Worm (Caenorhabditis elegans) whole organism, L4 larva: ENCODE data around the gene F58B4.2.

Experiments
- F10B5.3 ChIP-seq: sonication (generic microtip); optimal IDR thresholded peaks from 2 replicates; lab custom pipeline; 2016; ENCODE audit warnings: mild to moderate bottlenecking, missing genetic modification characterization, missing compliant biosample characterization
- F26F4.8 ChIP-seq: fragments of 200-800 bp; sonication (Bioruptor generic); conservative IDR thresholded peaks from 2 replicates; pipeline ENCODE4 v1.3.6; 2022; ENCODE audit warnings: missing genetic modification characterization, missing compliant biosample characterization
- F44E2.7 ChIP-seq: fragments of 200-800 bp; sonication (Bioruptor generic); IDR thresholded peaks from 2 replicates; pipeline ENCODE4 v2.1.2; 2022; ENCODE audit warnings: missing genetic modification characterization, missing compliant biosample characterization
- R02D3.7 ChIP-seq: fragments of 150-350 bp; sonication (generic microtip); optimal IDR thresholded peaks from 3 replicates; lab custom pipeline; 2014; ENCODE audit warnings: missing biosample characterization, missing genetic modification characterization
- Y48G9A.11 ChIP-seq: fragments of 200-800 bp; sonication (Bioruptor generic); IDR thresholded peaks from 2 replicates; pipeline ENCODE4 v1.3.6; 2022; ENCODE audit warnings: missing genetic modification reagents, missing genetic modification characterization, missing compliant biosample characterization
- Y5F2A.4 ChIP-seq: fragments of 200-800 bp; sonication (Bioruptor generic); optimal IDR thresholded peaks from 2 replicates; lab custom pipeline; 2018; ENCODE audit warnings: mild to moderate bottlenecking, missing genetic modification characterization, missing compliant biosample characterization
- aha-1 ChIP-seq: fragments of 150-350 bp; peaks from one replicate; lab custom pipeline; 2014; ENCODE audit warnings: missing biosample characterization, missing genetic modification characterization
- aly-2 ChIP-seq: sonication (generic microtip); optimal IDR thresholded peaks from 2 replicates; lab custom pipeline; 2018; ENCODE audit warnings: missing biosample characterization, missing genetic modification characterization
- ceh-62 ChIP-seq: sonication (generic microtip); optimal IDR thresholded peaks from 2 replicates; lab custom pipeline; 2017; ENCODE audit warnings: missing biosample characterization, missing genetic modification characterization
- ceh-82 ChIP-seq: sonication (generic microtip); optimal IDR thresholded peaks from 2 replicates; lab custom pipeline; 2017; ENCODE audit warnings: missing biosample characterization, missing genetic modification characterization
- cey-2 ChIP-seq: sonication (generic microtip); optimal IDR thresholded peaks from 3 replicates; lab custom pipeline; 2017; ENCODE audit warnings: missing genetic modification characterization, mild to moderate bottlenecking, missing compliant biosample characterization, antibody characterized with exemption, borderline replicate concordance; ENCODE audit not compliant: insufficient read depth
- daf-12 ChIP-seq: fragments of 150-350 bp; optimal IDR thresholded peaks from 2 replicates; lab custom pipeline; 2014; ENCODE audit warnings: missing biosample characterization, missing genetic modification reagents, missing genetic modification characterization
- daf-16 ChIP-seq, 3 experiments: sonication (generic microtip); optimal IDR thresholded peaks; 2 replicates each; lab custom pipeline; 2016 to 2017; ENCODE audit warnings: missing genetic modification characterization in 3 of 3, missing genetic modification reagents in 3 of 3, mild to moderate bottlenecking in 2 of 3, missing compliant biosample characterization in 2 of 3, missing biosample characterization in 1 of 3, moderate library complexity in 1 of 3
- daf-19 ChIP-seq: fragments of 200-800 bp; sonication (Bioruptor generic); conservative IDR thresholded peaks from 2 replicates; pipeline ENCODE4 v1.3.6; 2022; ENCODE audit warnings: missing genetic modification characterization, missing compliant biosample characterization
- daf-8 ChIP-seq: fragments of 200-800 bp; sonication (Bioruptor generic); IDR thresholded peaks from 2 replicates; pipeline ENCODE4 v1.3.6; 2022; ENCODE audit warnings: missing genetic modification characterization, missing compliant biosample characterization
- dmd-9 ChIP-seq: fragments of 200-800 bp; sonication (Bioruptor generic); IDR thresholded peaks from 2 replicates; pipeline ENCODE4 v1.3.6; 2022; ENCODE audit warnings: missing genetic modification reagents, missing genetic modification characterization, missing compliant biosample characterization
- egl-27 ChIP-seq: sonication (generic microtip); optimal IDR thresholded peaks from 3 replicates; lab custom pipeline; 2017; ENCODE audit warnings: missing biosample characterization, missing genetic modification reagents, missing genetic modification characterization
- egl-43 ChIP-seq: fragments of 200-800 bp; sonication (Bioruptor generic); IDR thresholded peaks from 2 replicates; pipeline ENCODE4 v1.3.6; 2022; ENCODE audit warnings: missing genetic modification reagents, missing genetic modification characterization, missing compliant biosample characterization
- fkh-10 ChIP-seq: fragments of 150-350 bp; optimal IDR thresholded peaks from 2 replicates; lab custom pipeline; 2014; ENCODE audit warnings: missing biosample characterization, missing genetic modification reagents, missing genetic modification characterization
- fos-1 ChIP-seq: fragments of 150-350 bp; optimal IDR thresholded peaks from 2 replicates; lab custom pipeline; 2014; ENCODE audit warnings: missing biosample characterization, missing genetic modification characterization
- hlh-30 ChIP-seq: sonication (generic microtip); optimal IDR thresholded peaks from 2 replicates; lab custom pipeline; 2017; ENCODE audit warnings: antibody characterized with exemption, mild to moderate bottlenecking, missing genetic modification characterization, missing compliant biosample characterization; ENCODE audit not compliant: insufficient read depth
- jun-1 ChIP-seq: fragments of 150-350 bp; optimal IDR thresholded peaks from 2 replicates; lab custom pipeline; 2014; ENCODE audit warnings: missing biosample characterization, missing genetic modification reagents, missing genetic modification characterization
- lin-29 ChIP-seq: fragments of 200-800 bp; sonication (Bioruptor generic); IDR thresholded peaks from 2 replicates; pipeline ENCODE4 v1.3.6; 2022; ENCODE audit warnings: missing genetic modification reagents, missing genetic modification characterization, missing compliant biosample characterization
- lir-3 ChIP-seq: sonication (generic microtip); optimal IDR thresholded peaks from 2 replicates; lab custom pipeline; 2016; ENCODE audit warnings: mild to moderate bottlenecking, missing genetic modification characterization, missing compliant biosample characterization
- madf-9 ChIP-seq: fragments of 200-800 bp; sonication (Bioruptor generic); conservative IDR thresholded peaks from 2 replicates; pipeline ENCODE4 v1.3.6; 2022; ENCODE audit warnings: missing genetic modification reagents, missing genetic modification characterization, missing compliant biosample characterization
- mxl-2 ChIP-seq: fragments of 200-800 bp; sonication (Bioruptor generic); conservative IDR thresholded peaks from 2 replicates; pipeline ENCODE4 v1.3.6; 2022; ENCODE audit warnings: missing genetic modification reagents, missing genetic modification characterization, missing compliant biosample characterization
- nhr-102 ChIP-seq: sonication (generic microtip); optimal IDR thresholded peaks from 2 replicates; lab custom pipeline; 2016; ENCODE audit warnings: mild to moderate bottlenecking, missing genetic modification characterization, moderate library complexity, missing compliant biosample characterization
- nhr-25 ChIP-seq: sonication (generic microtip); optimal IDR thresholded peaks from 2 replicates; lab custom pipeline; 2017; ENCODE audit warnings: missing genetic modification characterization, mild to moderate bottlenecking, missing compliant biosample characterization, antibody characterized with exemption, moderate library complexity, borderline replicate concordance; ENCODE audit not compliant: insufficient read depth
- nhr-28 ChIP-seq: fragments of 150-350 bp; optimal IDR thresholded peaks from 2 replicates; lab custom pipeline; 2014; ENCODE audit warnings: missing biosample characterization, missing genetic modification characterization
- nhr-41 ChIP-seq: fragments of 200-800 bp; sonication (Bioruptor generic); IDR thresholded peaks from 2 replicates; pipeline ENCODE4 v1.3.6; 2022; ENCODE audit warnings: missing genetic modification reagents, missing genetic modification characterization, missing compliant biosample characterization
- nhr-77 ChIP-seq: fragments of 150-350 bp; optimal IDR thresholded peaks from 2 replicates; lab custom pipeline; 2014; ENCODE audit warnings: missing biosample characterization, missing genetic modification characterization
- php-3 ChIP-seq: fragments of 200-800 bp; sonication (Bioruptor generic); IDR thresholded peaks from 2 replicates; pipeline ENCODE4 v1.3.6; 2022; ENCODE audit warnings: missing genetic modification reagents, missing genetic modification characterization, missing compliant biosample characterization
- snpc-4 ChIP-seq: fragments of 150-350 bp; optimal IDR thresholded peaks from 2 replicates; lab custom pipeline; 2014; ENCODE audit warnings: missing biosample characterization, missing genetic modification characterization
- spr-1 ChIP-seq: sonication (generic microtip); optimal IDR thresholded peaks from 2 replicates; lab custom pipeline; 2016; ENCODE audit warnings: mild to moderate bottlenecking, missing genetic modification characterization, missing compliant biosample characterization
- unc-62 ChIP-seq, 3 experiments: fragments of 150-350 bp in 1 of 3; sonication (generic microtip); optimal IDR thresholded peaks in 2 of 3; peaks in 1 of 3; 1 replicate in 1 of 3; 2 replicates in 2 of 3; lab custom pipeline; 2014 to 2017; ENCODE audit warnings: missing biosample characterization in 3 of 3, missing genetic modification characterization in 3 of 3, missing genetic modification reagents in 3 of 3, missing genotype in 1 of 3
- zip-11 ChIP-seq: fragments of 200-800 bp; sonication (Bioruptor generic); IDR thresholded peaks from 2 replicates; pipeline ENCODE4 v1.3.6; 2022; ENCODE audit warnings: missing genetic modification characterization, missing compliant biosample characterization
- ztf-11 ChIP-seq: fragments of 150-350 bp; optimal IDR thresholded peaks from 2 replicates; lab custom pipeline; 2014; ENCODE audit warnings: missing biosample characterization, missing genetic modification characterization
- ztf-7 ChIP-seq: fragments of 150-350 bp; optimal IDR thresholded peaks from 2 replicates; lab custom pipeline; 2014; ENCODE audit warnings: missing biosample characterization, missing genetic modification characterization

Gene F58B4.2

ce11 chrV:10897172-10897571 lies 21.1 kb downstream of the F58B4.2 start (continued):
- TF ChIP-seq Y5F2A.4 (peak; percentile 67), cey-2 (tag; lab: Kevin White, UChicago) (peak; percentile 23), aha-1 (tag; lab: Kevin White, UChicago) (peak; percentile 100), lin-29 (GFP tag; lab: Robert Waterston, UW) (peak; percentile 88), fos-1 (peak; percentile 11), ceh-62 (tag; lab: Kevin White, UChicago) (no peak), zip-11 (GFP tag; lab: Robert Waterston, UW) (0 out of 2 replicates have a peak, but pooled peaks have one; percentile 12), spr-1 (tag; lab: Kevin White, UChicago) (peak; percentile 95), R02D3.7 (tag; lab: Kevin White, UChicago) (peak; percentile 1), dmd-9 (GFP tag; lab: Robert Waterston, UW) (peak; percentile 84), F10B5.3 (tag; lab: Kevin White, UChicago) (peak; percentile 93), ceh-82 (tag; lab: Kevin White, UChicago) (no peak), daf-19 (GFP tag; lab: Robert Waterston, UW) (peak; percentile 88; the same call in 1 of the 2 replicates), madf-9 (GFP tag; lab: Robert Waterston, UW) (peak; percentile 85), ztf-11 (tag; lab: Kevin White, UChicago) (peak; percentile 22), daf-12 (tag; lab: Kevin White, UChicago) (no peak), daf-16 (GFP tag; optimal IDR thresholded peaks at IDR 0.05; lab: Kevin White, UChicago) (peak; percentile 93 to 95), daf-16 (tag; optimal IDR thresholded peaks at IDR 0.05; lab: Kevin White, UChicago) (peak; percentile 81)

ce11 chrV:10897106-10897171 lies 21.3 kb downstream of the F58B4.2 start, which contains the start of gene sec-61.G:
Gene sec-61.G, minus strand, starts transcription at chrV:10897143.
- TF ChIP-seq hlh-30 (tag; lab: Kevin White, UChicago) (no peak), ztf-7 (tag; lab: Kevin White, UChicago) (no peak), Y48G9A.11 (no peak), zip-11 (GFP tag; lab: Robert Waterston, UW) (no peak), nhr-77 (no peak), F44E2.7 (GFP tag; lab: Robert Waterston, UW) (no peak), snpc-4 (tag; lab: Kevin White, UChicago) (no peak), nhr-28 (tag; lab: Kevin White, UChicago) (no peak), spr-1 (tag; lab: Kevin White, UChicago) (no peak), nhr-41 (GFP tag; lab: Robert Waterston, UW) (no peak)

- no peak for TF ChIP-seq nhr-77
- no peak for TF ChIP-seq nhr-25
- no peak for TF ChIP-seq egl-43 (GFP tag; lab: Robert Waterston, UW)
- no peak for TF ChIP-seq fkh-10 (GFP tag; lab: Kevin White, UChicago)
- TF ChIP-seq unc-62 (GFP tag; optimal IDR thresholded peaks at IDR 0.05 in 1 of 2; lab: Kevin White, UChicago): no peak
- TF ChIP-seq unc-62 (tag; optimal IDR thresholded peaks at IDR 0.05; lab: Kevin White, UChicago): no peak
- TF ChIP-seq mxl-2 (GFP tag; lab: Robert Waterston, UW): no peak
- TF ChIP-seq jun-1 (tag; lab: Kevin White, UChicago): no peak
- no peak for TF ChIP-seq aly-2 (tag; lab: Kevin White, UChicago)
- TF ChIP-seq daf-8 (GFP tag; lab: Robert Waterston, UW): no peak
- no peak for TF ChIP-seq php-3
- no peak for TF ChIP-seq ceh-82 (tag; lab: Kevin White, UChicago)
- TF ChIP-seq nhr-102 (tag; lab: Kevin White, UChicago): no peak
- no peak for TF ChIP-seq lir-3 (tag; lab: Kevin White, UChicago)
- TF ChIP-seq F26F4.8 (GFP tag; lab: Robert Waterston, UW): no peak
- no peak for TF ChIP-seq nhr-41 (GFP tag; lab: Robert Waterston, UW)
- TF ChIP-seq egl-27 (tag; lab: Kevin White, UChicago): no peak
Measured at ce11 chrV:10896706-10897105, 21.6 kb downstream of the F58B4.2 start.
